Worm (Caenorhabditis elegans) whole organism, mixed stage, embryonic: ENCODE data around the gene C14C10.10.

Experiments used
- bed-3 ChIP-seq: fragments of 200-800 bp; sonication (Bioruptor generic); optimal IDR thresholded peaks from 3 replicates; lab custom pipeline; 2018; ENCODE audit warnings: mild to moderate bottlenecking, missing genetic modification characterization, moderate library complexity, missing compliant biosample characterization
- blmp-1 ChIP-seq: fragments of 150-350 bp; optimal IDR thresholded peaks from 2 replicates; lab custom pipeline; 2014; ENCODE audit warnings: missing biosample characterization, missing genetic modification characterization
- ceh-39 ChIP-seq: fragments of 150-350 bp; optimal IDR thresholded peaks from 2 replicates; lab custom pipeline; 2014; ENCODE audit warnings: missing biosample characterization, missing genetic modification characterization
- ceh-43 ChIP-seq: fragments of 200-800 bp; sonication (Bioruptor generic); optimal IDR thresholded peaks from 2 replicates; lab custom pipeline; 2018; ENCODE audit warnings: mild to moderate bottlenecking, missing genetic modification characterization, moderate library complexity, missing compliant biosample characterization
- ceh-83 ChIP-seq: fragments of 200-800 bp; sonication (Bioruptor generic); optimal IDR thresholded peaks from 2 replicates; lab custom pipeline; 2018; ENCODE audit warnings: mild to moderate bottlenecking, missing genetic modification characterization, missing compliant biosample characterization
- ces-1 ChIP-seq: fragments of 150-350 bp; optimal IDR thresholded peaks from 2 replicates; lab custom pipeline; 2014; ENCODE audit warnings: missing biosample characterization, missing genetic modification reagents, missing genetic modification characterization
- cnd-1 ChIP-seq: fragments of 200-800 bp; sonication (Bioruptor generic); optimal IDR thresholded peaks from 2 replicates; lab custom pipeline; 2018; ENCODE audit warnings: mild to moderate bottlenecking, missing genetic modification characterization, missing compliant biosample characterization
- drap-1 ChIP-seq: fragments of 200-800 bp; sonication (Bioruptor generic); optimal IDR thresholded peaks from 3 replicates; lab custom pipeline; 2018; ENCODE audit warnings: mild to moderate bottlenecking, missing genetic modification characterization, missing compliant biosample characterization
- elt-1 ChIP-seq: sonication (generic microtip); optimal IDR thresholded peaks from 2 replicates; lab custom pipeline; 2017; ENCODE audit warnings: missing genetic modification characterization, mild to moderate bottlenecking, missing compliant biosample characterization, antibody characterized with exemption, moderate library complexity, borderline replicate concordance; ENCODE audit not compliant: insufficient read depth
- elt-3 ChIP-seq: fragments of 150-350 bp; optimal IDR thresholded peaks from 2 replicates; lab custom pipeline; 2014; ENCODE audit warnings: missing biosample characterization, missing genetic modification characterization
- flh-1 ChIP-seq: fragments of 200-800 bp; sonication (Bioruptor generic); optimal IDR thresholded peaks from 2 replicates; lab custom pipeline; 2018; ENCODE audit warnings: mild to moderate bottlenecking, missing genetic modification characterization, moderate library complexity, missing compliant biosample characterization
- ham-2 ChIP-seq: fragments of 200-800 bp; sonication (Bioruptor generic); optimal IDR thresholded peaks from 2 replicates; lab custom pipeline; 2018; ENCODE audit warnings: mild to moderate bottlenecking, missing genetic modification characterization, missing compliant biosample characterization
- hlh-1 ChIP-seq: fragments of 150-350 bp; optimal IDR thresholded peaks from 2 replicates; lab custom pipeline; 2014; ENCODE audit warnings: missing biosample characterization, missing genetic modification reagents, missing genetic modification characterization
- lin-13 ChIP-seq: fragments of 150-350 bp; optimal IDR thresholded peaks from 2 replicates; lab custom pipeline; 2014; ENCODE audit warnings: missing biosample characterization, missing genetic modification characterization
- lin-32 ChIP-seq: fragments of 200-800 bp; sonication (Bioruptor generic); optimal IDR thresholded peaks from 2 replicates; lab custom pipeline; 2018; ENCODE audit warnings: mild to moderate bottlenecking, missing genetic modification characterization, missing compliant biosample characterization
- lsy-2 ChIP-seq: fragments of 150-350 bp; optimal IDR thresholded peaks from 2 replicates; lab custom pipeline; 2014; ENCODE audit warnings: missing biosample characterization, missing genetic modification characterization
- mab-5 ChIP-seq: fragments of 150-350 bp; optimal IDR thresholded peaks from 2 replicates; lab custom pipeline; 2014; ENCODE audit warnings: missing biosample characterization, missing genetic modification characterization
- mep-1 ChIP-seq: fragments of 150-350 bp; optimal IDR thresholded peaks from 2 replicates; lab custom pipeline; 2017; ENCODE audit warnings: missing biosample characterization, missing genetic modification reagents, missing genetic modification characterization, inconsistent platforms
- mls-2 ChIP-seq: sonication (generic microtip); optimal IDR thresholded peaks from 2 replicates; lab custom pipeline; 2016; ENCODE audit warnings: mild to moderate bottlenecking, missing genetic modification characterization, moderate library complexity, missing compliant biosample characterization
- nhr-12 ChIP-seq: fragments of 150-350 bp; optimal IDR thresholded peaks from 2 replicates; lab custom pipeline; 2014; ENCODE audit warnings: missing biosample characterization, missing genetic modification characterization
- nhr-237 ChIP-seq: fragments of 150-350 bp; optimal IDR thresholded peaks from 2 replicates; lab custom pipeline; 2014; ENCODE audit warnings: missing biosample characterization, missing genetic modification characterization
- nhr-28 ChIP-seq: fragments of 150-350 bp; optimal IDR thresholded peaks from 2 replicates; lab custom pipeline; 2014; ENCODE audit warnings: missing biosample characterization, missing genetic modification characterization
- nhr-76 ChIP-seq: sonication (generic microtip); optimal IDR thresholded peaks from 2 replicates; lab custom pipeline; 2017; ENCODE audit warnings: missing biosample characterization, missing genetic modification characterization
- pha-4 ChIP-seq: fragments of 150-350 bp; optimal IDR thresholded peaks from 2 replicates; lab custom pipeline; 2018; ENCODE audit warnings: missing biosample characterization, missing genetic modification reagents, missing genetic modification characterization
- sem-2 ChIP-seq: fragments of 200-800 bp; sonication (Bioruptor generic); optimal IDR thresholded peaks from 2 replicates; lab custom pipeline; 2018; ENCODE audit warnings: mild to moderate bottlenecking, missing genetic modification characterization, missing compliant biosample characterization
- snpc-4 ChIP-seq: fragments of 150-350 bp; optimal IDR thresholded peaks from 2 replicates; lab custom pipeline; 2014; ENCODE audit warnings: missing biosample characterization, missing genetic modification characterization
- sptf-1 ChIP-seq: sonication (generic microtip); optimal IDR thresholded peaks from 2 replicates; lab custom pipeline; 2017; ENCODE audit warnings: mild to moderate bottlenecking, missing genetic modification characterization, moderate library complexity, missing compliant biosample characterization
- tbx-8 ChIP-seq: fragments of 200-800 bp; sonication (Bioruptor generic); optimal IDR thresholded peaks from 2 replicates; lab custom pipeline; 2018; ENCODE audit warnings: mild to moderate bottlenecking, missing genetic modification characterization, moderate library complexity, missing compliant biosample characterization
- unc-120 ChIP-seq: sonication (generic microtip); optimal IDR thresholded peaks from 2 replicates; lab custom pipeline; 2017; ENCODE audit warnings: missing genetic modification characterization, missing compliant biosample characterization; ENCODE audit not compliant: poor library complexity, severe bottlenecking
- unc-39 ChIP-seq: fragments of 150-350 bp; optimal IDR thresholded peaks from 2 replicates; lab custom pipeline; 2014; ENCODE audit warnings: missing biosample characterization, missing genetic modification characterization
- unc-62 ChIP-seq: fragments of 150-350 bp; optimal IDR thresholded peaks from 2 replicates; lab custom pipeline; 2014; ENCODE audit warnings: missing biosample characterization, missing genetic modification reagents, missing genetic modification characterization
- zip-8 ChIP-seq: fragments of 150-350 bp; optimal IDR thresholded peaks from 2 replicates; lab custom pipeline; 2014; ENCODE audit warnings: missing biosample characterization, missing genetic modification characterization
- ztf-11 ChIP-seq: fragments of 150-350 bp; optimal IDR thresholded peaks from 2 replicates; lab custom pipeline; 2014; ENCODE audit warnings: missing biosample characterization, missing genetic modification characterization

C14C10.10 gene

ce11 chrV:12567312-12567711, 31.6 kb downstream of the C14C10.10 start:
- TF ChIP-seq zip-8 (tag; lab: Kevin White, UChicago) (no peak), elt-1 (tag; lab: Kevin White, UChicago) (no peak), pha-4 (tag; lab: Kevin White, UChicago) (no peak), ceh-83 (no peak), unc-39 (no peak), cnd-1 (tag; lab: Kevin White, UChicago) (no peak), mep-1 (tag; lab: Kevin White, UChicago) (no peak), lin-13 (no peak), unc-120 (tag; lab: Kevin White, UChicago) (no peak), nhr-237 (no peak), sptf-1 (no peak), lsy-2 (tag; lab: Kevin White, UChicago) (no peak), hlh-1 (no peak), ceh-43 (GFP tag; lab: Kevin White, UChicago) (no peak), elt-3 (tag; lab: Kevin White, UChicago) (no peak), flh-1 (no peak), nhr-28 (tag; lab: Kevin White, UChicago) (no peak), lin-32 (GFP tag; lab: Kevin White, UChicago) (no peak), nhr-12 (no peak)

ce11 chrV:12564902-12565301, 34.0 kb downstream of the C14C10.10 start:
- no peak for TF ChIP-seq lin-32 (GFP tag; lab: Kevin White, UChicago)
- TF ChIP-seq unc-39 = no peak
- TF ChIP-seq nhr-76 (tag; lab: Kevin White, UChicago) = no peak
- no peak for TF ChIP-seq lin-13
- no peak for TF ChIP-seq ces-1 (GFP tag; lab: Kevin White, UChicago)
- no peak for TF ChIP-seq mep-1 (tag; lab: Kevin White, UChicago)
- no peak for TF ChIP-seq zip-8 (tag; lab: Kevin White, UChicago)
- TF ChIP-seq bed-3 (GFP tag; lab: Kevin White, UChicago) = no peak
- no peak for TF ChIP-seq hlh-1
- no peak for TF ChIP-seq ceh-43 (GFP tag; lab: Kevin White, UChicago)
- TF ChIP-seq sem-2 (GFP tag; lab: Kevin White, UChicago) = no peak
- TF ChIP-seq unc-62 (GFP tag; lab: Kevin White, UChicago) = no peak
- no peak for TF ChIP-seq pha-4 (tag; lab: Kevin White, UChicago)
- no peak for TF ChIP-seq mab-5 (tag; lab: Kevin White, UChicago)
- no peak for TF ChIP-seq ztf-11 (tag; lab: Kevin White, UChicago)

ce11 chrV:12563187-12563586, 35.7 kb downstream of the C14C10.10 start, which contains the start of gene mrps-5:
mrps-5 (plus strand) TSS chrV:12563487.
- TF ChIP-seq lsy-2 (tag; lab: Kevin White, UChicago) = no peak
- TF ChIP-seq mab-5 (tag; lab: Kevin White, UChicago) = no peak
- TF ChIP-seq sem-2 (GFP tag; lab: Kevin White, UChicago) = no peak

ce11 chrV:12560328-12560782, 38.6 kb downstream of the C14C10.10 start, which contains the start of gene sel-1:
sel-1 (plus strand) TSS chrV:12560732.
- TF ChIP-seq bed-3 (GFP tag; lab: Kevin White, UChicago) (no peak), lin-32 (GFP tag; lab: Kevin White, UChicago) (no peak), ham-2 (no peak), unc-62 (GFP tag; lab: Kevin White, UChicago) (no peak), mep-1 (tag; lab: Kevin White, UChicago) (no peak), mab-5 (tag; lab: Kevin White, UChicago) (no peak), cnd-1 (tag; lab: Kevin White, UChicago) (no peak), nhr-237 (no peak), zip-8 (tag; lab: Kevin White, UChicago) (no peak), elt-1 (tag; lab: Kevin White, UChicago) (no peak), unc-39 (no peak)

- TF ChIP-seq elt-1 (tag; lab: Kevin White, UChicago) (no peak), nhr-12 (no peak), cnd-1 (tag; lab: Kevin White, UChicago) (no peak)
Measured at ce11 chrV:12556904-12557303, 42.0 kb downstream of the C14C10.10 start.

- no peak for TF ChIP-seq elt-3 (tag; lab: Kevin White, UChicago)
- no peak for TF ChIP-seq unc-62 (GFP tag; lab: Kevin White, UChicago)
- no peak for TF ChIP-seq ces-1 (GFP tag; lab: Kevin White, UChicago)
- no peak for TF ChIP-seq drap-1 (GFP tag; lab: Kevin White, UChicago)
- no peak for TF ChIP-seq ceh-39 (tag; lab: Kevin White, UChicago)
- no peak for TF ChIP-seq snpc-4
- TF ChIP-seq nhr-237 = no peak
- TF ChIP-seq mls-2 = no peak
- TF ChIP-seq ceh-83 = no peak
- no peak for TF ChIP-seq tbx-8
- TF ChIP-seq blmp-1 = no peak
- no peak for TF ChIP-seq lsy-2 (tag; lab: Kevin White, UChicago)
- no peak for TF ChIP-seq zip-8 (tag; lab: Kevin White, UChicago)
- TF ChIP-seq bed-3 (GFP tag; lab: Kevin White, UChicago) = no peak
- no peak for TF ChIP-seq unc-120 (tag; lab: Kevin White, UChicago)
- TF ChIP-seq cnd-1 (tag; lab: Kevin White, UChicago) = no peak
Measured at ce11 chrV:12555872-12556271, 43.1 kb downstream of the C14C10.10 start.
